Worm (Caenorhabditis elegans): ENCODE results near the gene unc-85.

- TF ChIP-seq nfya-1 (tag; optimal IDR thresholded peaks at IDR 0.05) (no peak), fkh-6 (tag; optimal IDR thresholded peaks at IDR 0.05) (no peak), K02D7.2 (tag; optimal IDR thresholded peaks at IDR 0.05) (no peak), fax-1 (tag; optimal IDR thresholded peaks at IDR 0.05) (no peak), ceh-30 (tag; optimal IDR thresholded peaks at IDR 0.05) (no peak)
Measured at ce11 chrII:4674188-4674587, 27.7 kb upstream of the unc-85 start.

All from whole organism, late embryonic.